Worm (Caenorhabditis elegans) whole organism, L1 larva: ENCODE measurements around the gene col-81.

ENCODE experiments used
- ceh-88 ChIP-seq: fragments of 200-800 bp; sonication (Bioruptor generic); IDR thresholded peaks from 2 replicates; pipeline ENCODE4 v1.3.6; 2022; ENCODE audit warnings: missing genetic modification characterization, missing compliant biosample characterization
- ces-1 ChIP-seq: fragments of 150-350 bp; optimal IDR thresholded peaks from 2 replicates; lab custom pipeline; 2014; ENCODE audit warnings: missing biosample characterization, missing genetic modification reagents, missing genetic modification characterization
- dpl-1 ChIP-seq, 3 experiments: fragments of 150-350 bp in 2 of 3; sonication (generic microtip) in 1 of 3; optimal IDR thresholded peaks; 2 replicates each; lab custom pipeline; 2014 to 2017; ENCODE audit warnings: missing biosample characterization in 3 of 3, missing genetic modification characterization in 3 of 3, missing genetic modification reagents in 3 of 3
- egl-13 ChIP-seq: sonication (generic microtip); optimal IDR thresholded peaks from 2 replicates; lab custom pipeline; 2016; ENCODE audit warnings: missing genotype, missing genetic modification reagents, missing genetic modification characterization, missing compliant biosample characterization
- elt-3 ChIP-seq, 6 experiments: fragments of 150-350 bp in 1 of 6; sonication (generic microtip); optimal IDR thresholded peaks; 2 replicates each; lab custom pipeline; 2017 to 2018; ENCODE audit warnings: missing biosample characterization in 6 of 6, missing genetic modification characterization in 6 of 6, inconsistent platforms in 1 of 6
- fkh-10 ChIP-seq: sonication (generic microtip); optimal IDR thresholded peaks from 2 replicates; lab custom pipeline; 2017; ENCODE audit warnings: missing biosample characterization, missing genetic modification reagents, missing genetic modification characterization
- fos-1 ChIP-seq: fragments of 150-350 bp; optimal IDR thresholded peaks from 2 replicates; lab custom pipeline; 2014; ENCODE audit warnings: missing biosample characterization, missing genetic modification characterization
- grh-1 ChIP-seq: fragments of 200-800 bp; sonication (Bioruptor generic); IDR thresholded peaks from 2 replicates; pipeline ENCODE4 v1.3.6; 2022; ENCODE audit warnings: missing genetic modification reagents, missing genetic modification characterization, missing compliant biosample characterization
- hlh-17 ChIP-seq: fragments of 200-800 bp; sonication (Bioruptor generic); optimal IDR thresholded peaks from 2 replicates; lab custom pipeline; 2018; ENCODE audit warnings: missing genetic modification characterization, mild to moderate bottlenecking, missing compliant biosample characterization, moderate library complexity, borderline replicate concordance
- irx-1 ChIP-seq: sonication (generic microtip); optimal IDR thresholded peaks from 2 replicates; lab custom pipeline; 2016; ENCODE audit warnings: missing genetic modification characterization, missing compliant biosample characterization
- isw-1 ChIP-seq: fragments of 200-800 bp; sonication (Bioruptor generic); IDR thresholded peaks from 2 replicates; pipeline ENCODE4 v1.3.6; 2022; ENCODE audit warnings: missing genetic modification characterization, missing compliant biosample characterization
- jun-1 ChIP-seq: fragments of 150-350 bp; optimal IDR thresholded peaks from 2 replicates; lab custom pipeline; 2014; ENCODE audit warnings: missing biosample characterization, missing genetic modification reagents, missing genetic modification characterization
- lin-14 ChIP-seq: fragments of 200-800 bp; sonication (Bioruptor generic); optimal IDR thresholded peaks from 2 replicates; lab custom pipeline; 2018; ENCODE audit warnings: mild to moderate bottlenecking, missing genetic modification characterization, moderate library complexity, missing compliant biosample characterization
- lin-15B ChIP-seq: fragments of 150-350 bp; sonication (generic microtip); optimal IDR thresholded peaks from 3 replicates; lab custom pipeline; 2014; ENCODE audit warnings: missing biosample characterization, missing genetic modification characterization
- lir-3 ChIP-seq: sonication (generic microtip); optimal IDR thresholded peaks from 2 replicates; lab custom pipeline; 2016; ENCODE audit warnings: mild to moderate bottlenecking, missing genetic modification characterization, moderate library complexity, missing compliant biosample characterization; ENCODE audit not compliant: poor library complexity
- lsy-2 ChIP-seq, 2 experiments: fragments of 150-350 bp; optimal IDR thresholded peaks; 2 replicates each; lab custom pipeline; 2014; ENCODE audit warnings: missing biosample characterization in 2 of 2, missing genetic modification characterization in 2 of 2
- mab-9 ChIP-seq: fragments of 200-800 bp; sonication (Bioruptor generic); IDR thresholded peaks from 2 replicates; pipeline ENCODE4 v1.3.6; 2022; ENCODE audit warnings: missing genetic modification reagents, missing genetic modification characterization, missing compliant biosample characterization
- mef-2 ChIP-seq: fragments of 150-350 bp; optimal IDR thresholded peaks from 2 replicates; lab custom pipeline; 2014; ENCODE audit warnings: missing biosample characterization, missing genetic modification characterization
- nhr-20 ChIP-seq: sonication (generic microtip); optimal IDR thresholded peaks from 2 replicates; lab custom pipeline; 2016; ENCODE audit warnings: mild to moderate bottlenecking, missing genetic modification characterization, missing compliant biosample characterization
- nhr-237 ChIP-seq: fragments of 150-350 bp; optimal IDR thresholded peaks from 2 replicates; lab custom pipeline; 2014; ENCODE audit warnings: missing biosample characterization, missing genetic modification characterization
- nhr-28 ChIP-seq: fragments of 150-350 bp; optimal IDR thresholded peaks from 2 replicates; lab custom pipeline; 2014; ENCODE audit warnings: missing biosample characterization, missing genetic modification characterization
- nhr-47 ChIP-seq: sonication (generic microtip); optimal IDR thresholded peaks from 2 replicates; lab custom pipeline; 2016; ENCODE audit warnings: mild to moderate bottlenecking, missing genetic modification characterization, moderate library complexity, missing compliant biosample characterization
- nhr-71 ChIP-seq: sonication (generic microtip); optimal IDR thresholded peaks from 2 replicates; lab custom pipeline; 2016; ENCODE audit warnings: mild to moderate bottlenecking, missing genetic modification characterization, moderate library complexity, missing compliant biosample characterization
- nhr-76 ChIP-seq: sonication (generic microtip); optimal IDR thresholded peaks from 2 replicates; lab custom pipeline; 2017; ENCODE audit warnings: missing biosample characterization, missing genetic modification characterization
- nhr-84 ChIP-seq: sonication (generic microtip); optimal IDR thresholded peaks from 2 replicates; lab custom pipeline; 2017; ENCODE audit warnings: missing biosample characterization, missing genetic modification characterization
- nhr-85 ChIP-seq: sonication (generic microtip); peaks from one replicate; lab custom pipeline; 2016; ENCODE audit warnings: missing genetic modification characterization, inconsistent platforms, missing compliant biosample characterization
- nhr-90 ChIP-seq: sonication (generic microtip); optimal IDR thresholded peaks from 2 replicates; lab custom pipeline; 2016; ENCODE audit warnings: mild to moderate bottlenecking, missing genetic modification characterization, missing compliant biosample characterization; ENCODE audit not compliant: poor library complexity
- skn-1 ChIP-seq: fragments of 150-350 bp; optimal IDR thresholded peaks from 2 replicates; lab custom pipeline; 2014; ENCODE audit warnings: missing biosample characterization, missing genetic modification characterization
- snpc-4 ChIP-seq: fragments of 150-350 bp; optimal IDR thresholded peaks from 2 replicates; lab custom pipeline; 2014; ENCODE audit warnings: missing biosample characterization, missing genetic modification characterization
- sox-4 ChIP-seq: sonication (generic microtip); optimal IDR thresholded peaks from 2 replicates; lab custom pipeline; 2016; ENCODE audit warnings: missing genetic modification characterization, missing compliant biosample characterization
- sup-37 ChIP-seq: fragments of 200-800 bp; sonication (Bioruptor generic); optimal IDR thresholded peaks from 2 replicates; lab custom pipeline; 2018; ENCODE audit warnings: mild to moderate bottlenecking, missing genetic modification characterization, missing compliant biosample characterization
- tbx-2 ChIP-seq: sonication (generic microtip); optimal IDR thresholded peaks from 2 replicates; lab custom pipeline; 2016; ENCODE audit warnings: missing genetic modification characterization, missing compliant biosample characterization
- unc-130 ChIP-seq: fragments of 150-350 bp; optimal IDR thresholded peaks from 2 replicates; lab custom pipeline; 2017; ENCODE audit warnings: missing biosample characterization, missing genetic modification characterization, inconsistent platforms
- unc-62 ChIP-seq: fragments of 150-350 bp; optimal IDR thresholded peaks from 2 replicates; lab custom pipeline; 2014; ENCODE audit warnings: missing biosample characterization, missing genetic modification reagents, missing genetic modification characterization
- xbp-1 ChIP-seq: sonication (generic microtip); optimal IDR thresholded peaks from 2 replicates; lab custom pipeline; 2016; ENCODE audit warnings: missing genetic modification characterization, missing compliant biosample characterization
- zag-1 ChIP-seq: fragments of 150-350 bp; optimal IDR thresholded peaks from 2 replicates; lab custom pipeline; 2014; ENCODE audit warnings: missing biosample characterization, missing genetic modification characterization

The col-81 gene

DNA sequence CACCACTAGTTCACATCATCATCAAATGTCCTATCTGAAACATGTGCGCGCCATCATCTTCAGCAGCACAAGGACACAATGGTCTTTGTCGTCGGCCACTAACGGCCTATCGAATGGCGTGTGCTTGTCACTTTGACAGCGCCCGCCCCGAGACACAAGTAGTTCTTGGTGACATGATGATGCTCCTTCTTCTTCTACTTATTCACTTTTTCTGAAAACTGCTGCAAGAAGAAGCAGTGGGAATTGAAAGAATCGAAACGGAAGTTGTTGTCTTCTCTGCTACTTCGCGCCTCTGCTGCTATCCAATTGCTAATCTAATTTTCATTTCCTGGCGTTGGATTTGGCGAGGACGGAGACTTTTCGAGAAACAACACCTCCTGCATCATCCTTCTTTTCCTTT, 9.2 kb downstream of the col-81 start:
- TF ChIP-seq nhr-90 (tag; lab: Kevin White, UChicago) = no peak
- TF ChIP-seq lin-14 = peak; percentile 30
- TF ChIP-seq, all 84 proteins: peak for 1

DNA sequence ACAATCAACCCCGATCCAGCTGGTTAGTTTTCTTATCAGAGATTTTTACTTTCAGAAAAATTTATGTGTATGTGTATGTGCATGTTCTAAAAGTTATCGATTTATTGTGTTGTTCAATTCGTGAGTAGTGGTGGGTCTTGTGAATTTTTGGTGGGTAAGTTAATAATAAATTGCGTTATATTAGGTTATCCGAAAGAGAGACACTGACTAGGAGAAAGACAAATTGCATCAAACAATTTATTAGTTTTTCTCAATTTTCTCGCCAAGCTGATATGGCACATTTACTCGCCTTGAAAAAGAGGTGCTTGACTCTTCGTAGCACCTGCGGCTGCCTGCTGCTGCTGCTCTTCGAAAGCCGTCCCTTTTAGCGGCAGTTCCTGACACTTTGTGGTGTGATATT, 14.5 kb downstream of the col-81 start:
- TF ChIP-seq skn-1 (tag; lab: Kevin White, UChicago) (no peak), fkh-10 (GFP tag; lab: Kevin White, UChicago) (no peak), nhr-237 (tag; lab: Kevin White, UChicago) (no peak), nhr-71 (tag; lab: Kevin White, UChicago) (peak; percentile 27), nhr-47 (tag; lab: Kevin White, UChicago) (peak; percentile 18), snpc-4 (tag; lab: Kevin White, UChicago) (no peak)

DNA sequence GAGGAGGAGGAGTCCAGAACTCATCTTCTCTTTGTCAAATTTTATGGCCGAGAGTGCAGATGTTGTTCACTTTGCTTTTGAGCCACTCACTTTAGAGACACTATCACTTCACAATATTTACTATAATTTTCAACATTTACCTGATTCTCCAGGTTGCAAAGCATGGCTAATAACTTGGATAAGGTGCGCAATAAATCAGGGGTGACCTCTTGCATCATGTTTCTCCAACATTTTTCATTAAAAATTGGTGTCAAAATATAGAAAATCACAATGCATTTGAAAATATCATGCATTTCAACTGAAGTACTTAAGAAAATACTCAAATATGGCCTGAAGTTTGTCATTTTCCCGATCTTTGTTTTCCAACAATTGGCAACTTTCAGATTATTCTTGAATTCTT, 18.0 kb downstream of the col-81 start:
- TF ChIP-seq nhr-20 (tag; lab: Kevin White, UChicago) (no peak), mab-9 (GFP tag; lab: Robert Waterston, UW) (no peak), lsy-2 (tag; optimal IDR thresholded peaks at IDR 0.05; lab: Kevin White, UChicago) (no peak), ces-1 (GFP tag; lab: Kevin White, UChicago) (no peak), jun-1 (tag; lab: Kevin White, UChicago) (no peak), elt-3 (tag; optimal IDR thresholded peaks at IDR 0.05; lab: Kevin White, UChicago) (no peak), unc-62 (no peak), fos-1 (no peak), dpl-1 (GFP tag; optimal IDR thresholded peaks at IDR 0.05; lab: Kevin White, UChicago) (no peak), hlh-17 (GFP tag; lab: Kevin White, UChicago) (no peak), irx-1 (tag; lab: Kevin White, UChicago) (no peak), zag-1 (tag; lab: Kevin White, UChicago) (no peak), grh-1 (no peak)

DNA sequence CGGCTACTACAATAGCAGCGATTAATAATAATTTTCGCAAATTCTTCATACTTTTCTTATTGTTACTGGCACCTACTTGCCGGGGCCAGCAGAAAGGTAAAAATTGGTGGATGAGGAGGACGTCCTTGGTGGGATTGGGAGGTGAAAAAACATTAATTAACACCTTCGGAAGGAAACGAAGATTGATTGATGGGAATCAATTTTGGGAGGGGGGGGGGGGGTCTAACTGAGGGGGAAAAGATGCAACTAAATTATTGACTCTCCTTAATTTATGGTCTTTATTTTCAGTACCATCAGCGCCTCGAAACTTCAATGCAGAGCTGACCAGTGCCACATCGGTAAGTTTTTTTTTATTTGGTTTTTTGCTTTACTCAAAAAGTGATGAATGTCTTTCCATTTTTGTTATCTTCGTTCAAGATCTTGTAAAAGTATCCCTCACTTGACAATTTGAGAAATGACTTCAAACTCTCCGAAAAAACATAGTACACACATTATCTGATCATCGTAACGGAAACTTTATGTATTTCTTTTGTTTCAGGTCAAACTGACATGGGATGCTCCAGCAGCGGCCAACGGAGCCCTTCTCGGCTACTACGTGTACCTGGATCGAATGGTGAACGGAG, 19.8 kb downstream of the col-81 start:
- no peak for TF ChIP-seq nhr-28 (tag; lab: Kevin White, UChicago)
- no peak for TF ChIP-seq ceh-88 (GFP tag; lab: Robert Waterston, UW)
- no peak for TF ChIP-seq mef-2
- peak; percentile 29 for TF ChIP-seq lin-14
- no peak for TF ChIP-seq unc-130 (tag; lab: Kevin White, UChicago)
- peak; percentile 74 for TF ChIP-seq nhr-85 (tag; lab: Kevin White, UChicago)
- TF ChIP-seq lir-3 (tag; lab: Kevin White, UChicago) = no peak
- TF ChIP-seq sox-4 (tag; lab: Kevin White, UChicago) = no peak

- TF ChIP-seq sup-37 (no peak), egl-13 (tag; lab: Kevin White, UChicago) (peak; percentile 10), ces-1 (GFP tag; lab: Kevin White, UChicago) (no peak), nhr-76 (tag; lab: Kevin White, UChicago) (no peak), nhr-71 (tag; lab: Kevin White, UChicago) (peak; percentile 5), nhr-84 (tag; lab: Kevin White, UChicago) (no peak), isw-1 (GFP tag; lab: Robert Waterston, UW) (no peak), xbp-1 (tag; lab: Kevin White, UChicago) (no peak), tbx-2 (tag; lab: Kevin White, UChicago) (peak; percentile 21), nhr-20 (tag; lab: Kevin White, UChicago) (no peak), lin-14 (peak; percentile 70), hlh-17 (GFP tag; lab: Kevin White, UChicago) (no peak), lsy-2 (tag; optimal IDR thresholded peaks at IDR 0.05; lab: Kevin White, UChicago) (peak in 1 of 2 experiments; percentile 8), lin-15B (tag; lab: Kevin White, UChicago) (no peak)
Observed at ce11 chrII:10990592-10990991, 23.0 kb downstream of the col-81 start.
